Worm (Caenorhabditis elegans) whole organism, L3 larva: Measurements from ENCODE around the gene F20B6.5.

Experiments
- ZK546.5 ChIP-seq: sonication (generic microtip); optimal IDR thresholded peaks from 2 replicates; lab custom pipeline; 2017; ENCODE audit warnings: missing biosample characterization, missing genetic modification characterization
- ama-1 ChIP-seq: fragments of 150-350 bp; optimal IDR thresholded peaks from 2 replicates; lab custom pipeline; 2018
- elt-2 ChIP-seq: sonication (generic microtip); optimal IDR thresholded peaks from 2 replicates; lab custom pipeline; 2016; ENCODE audit warnings: missing genetic modification reagents, mild to moderate bottlenecking, missing genetic modification characterization, missing compliant biosample characterization
- jun-1 ChIP-seq: fragments of 150-350 bp; optimal IDR thresholded peaks from 2 replicates; lab custom pipeline; 2014; ENCODE audit warnings: missing biosample characterization, missing genetic modification reagents, missing genetic modification characterization
- skn-1 ChIP-seq: fragments of 150-350 bp; optimal IDR thresholded peaks from 2 replicates; lab custom pipeline; 2014; ENCODE audit warnings: missing biosample characterization, missing genetic modification characterization
- unc-62 ChIP-seq: fragments of 150-350 bp; sonication (generic microtip); optimal IDR thresholded peaks from 4 replicates; lab custom pipeline; 2014; ENCODE audit warnings: missing biosample characterization, missing genetic modification reagents, missing genetic modification characterization

ce11 chrX:4219487-4219886 is 19.8 kb upstream of the F20B6.5 start:
- TF ChIP-seq jun-1 (tag; lab: Kevin White, UChicago): no peak
- no peak for TF ChIP-seq skn-1 (tag; lab: Kevin White, UChicago)
- TF ChIP-seq ZK546.5 (tag; lab: Kevin White, UChicago): no peak
- no peak for TF ChIP-seq ama-1
- TF ChIP-seq unc-62 (GFP tag; lab: Kevin White, UChicago): no peak
- no peak for TF ChIP-seq elt-2 (tag; lab: Kevin White, UChicago)
